Worm (Caenorhabditis elegans) whole organism, L4/young adult: Measurements from ENCODE around the gene mec-2.

Source experiments
- dao-5 ChIP-seq: sonication (generic microtip); optimal IDR thresholded peaks from 2 replicates; lab custom pipeline; 2016; ENCODE audit warnings: missing genotype, missing genetic modification characterization, moderate library complexity, missing compliant biosample characterization
- him-1 ChIP-seq: sonication (generic microtip); optimal IDR thresholded peaks from 2 replicates; lab custom pipeline; 2016; ENCODE audit warnings: missing genotype, missing genetic modification reagents, missing genetic modification characterization, missing compliant biosample characterization

- TF ChIP-seq dao-5 (no peak), him-1 (no peak)
These were observed 23.9 kb upstream of the mec-2 start, which contains the start of gene C54G7.1 for ce11 chrX:5543651-5544050.
